Worm (Caenorhabditis elegans) whole organism, L4 larva: ENCODE measurements around the gene Y9C9A.16.

Experiments used
- aly-2 ChIP-seq: sonication (generic microtip); optimal IDR thresholded peaks from 2 replicates; lab custom pipeline; 2018; ENCODE audit warnings: missing biosample characterization, missing genetic modification characterization
- ceh-62 ChIP-seq: sonication (generic microtip); optimal IDR thresholded peaks from 2 replicates; lab custom pipeline; 2017; ENCODE audit warnings: missing biosample characterization, missing genetic modification characterization
- dve-1 ChIP-seq: sonication (generic microtip); optimal IDR thresholded peaks from 2 replicates; lab custom pipeline; 2017; ENCODE audit warnings: antibody characterized with exemption, mild to moderate bottlenecking, missing genetic modification characterization, missing compliant biosample characterization; ENCODE audit not compliant: insufficient read depth
- fos-1 ChIP-seq: fragments of 150-350 bp; optimal IDR thresholded peaks from 2 replicates; lab custom pipeline; 2014; ENCODE audit warnings: missing biosample characterization, missing genetic modification characterization
- lin-13 ChIP-seq: fragments of 150-350 bp; optimal IDR thresholded peaks from 2 replicates; lab custom pipeline; 2014; ENCODE audit warnings: missing biosample characterization, missing genetic modification reagents, missing genetic modification characterization
- lin-15B ChIP-seq: fragments of 150-350 bp; sonication (generic microtip); optimal IDR thresholded peaks from 3 replicates; lab custom pipeline; 2014; ENCODE audit warnings: missing biosample characterization, missing genetic modification characterization
- lin-38 ChIP-seq: fragments of 200-800 bp; sonication (Bioruptor generic); IDR thresholded peaks from 2 replicates; pipeline ENCODE4 v1.3.6; 2022; ENCODE audit warnings: missing genetic modification reagents, missing genetic modification characterization, missing compliant biosample characterization
- mep-1 ChIP-seq: fragments of 150-350 bp; sonication (generic microtip); optimal IDR thresholded peaks from 3 replicates; lab custom pipeline; 2014; ENCODE audit warnings: missing biosample characterization, missing genetic modification characterization
- mxl-3 ChIP-seq: fragments of 200-800 bp; sonication (Bioruptor generic); optimal IDR thresholded peaks from 2 replicates; lab custom pipeline; 2018; ENCODE audit warnings: mild to moderate bottlenecking, missing genetic modification characterization, missing compliant biosample characterization
- nhr-10 ChIP-seq: fragments of 150-350 bp; optimal IDR thresholded peaks from 2 replicates; lab custom pipeline; 2014; ENCODE audit warnings: missing biosample characterization, missing genetic modification characterization
- nhr-237 ChIP-seq: sonication (generic microtip); optimal IDR thresholded peaks from 2 replicates; lab custom pipeline; 2017; ENCODE audit warnings: missing biosample characterization, missing genetic modification characterization
- nhr-77 ChIP-seq: fragments of 150-350 bp; optimal IDR thresholded peaks from 2 replicates; lab custom pipeline; 2014; ENCODE audit warnings: missing biosample characterization, missing genetic modification characterization

- TF ChIP-seq mxl-3 (GFP tag; lab: Kevin White, UChicago) (no peak), lin-38 (GFP tag; lab: Robert Waterston, UW) (no peak), dve-1 (tag; lab: Kevin White, UChicago) (no peak), nhr-237 (tag; lab: Kevin White, UChicago) (no peak), lin-13 (no peak), aly-2 (tag; lab: Kevin White, UChicago) (no peak), nhr-77 (tag; lab: Kevin White, UChicago) (no peak), lin-15B (tag; lab: Kevin White, UChicago) (no peak), ceh-62 (tag; lab: Kevin White, UChicago) (no peak), mep-1 (no peak), fos-1 (tag; lab: Kevin White, UChicago) (no peak), nhr-10 (tag; lab: Kevin White, UChicago) (no peak)
Observed at ce11 chrIV:4930045-4930444, 45.9 kb downstream of the Y9C9A.16 start, which contains the start of gene Y9C9A.8.
